Worm (Caenorhabditis elegans) whole organism, late embryonic: ENCODE data around the gene F01D5.6.

Experiments used
- ama-1 ChIP-seq: fragments of 150-350 bp; optimal IDR thresholded peaks from 2 replicates; lab custom pipeline; 2014
- ceh-30 ChIP-seq: fragments of 150-350 bp; optimal IDR thresholded peaks from 2 replicates; lab custom pipeline; 2014; ENCODE audit warnings: missing biosample characterization, missing genetic modification characterization
- odd-2 ChIP-seq: sonication (generic microtip); optimal IDR thresholded peaks from 2 replicates; lab custom pipeline; 2017; ENCODE audit warnings: antibody characterized with exemption, mild to moderate bottlenecking, missing genetic modification characterization, missing compliant biosample characterization
- tbx-7 ChIP-seq: sonication (generic microtip); optimal IDR thresholded peaks from 2 replicates; lab custom pipeline; 2016; ENCODE audit warnings: missing genotype, missing genetic modification characterization, missing compliant biosample characterization

- no peak for TF ChIP-seq ama-1 (lab: Kevin White, UChicago)
- no peak for TF ChIP-seq ceh-30 (tag; lab: Kevin White, UChicago)
- no peak for TF ChIP-seq odd-2 (tag; lab: Kevin White, UChicago)
- TF ChIP-seq tbx-7, result no peak
These were observed 7.3 kb upstream of the F01D5.6 start, which contains the start of gene F01D5.2 for ce11 chrII:13998964-13999363.
